Fruit fly (Drosophila melanogaster) whole organism, embryonic: ENCODE results near the gene CG9733.

ENCODE experiments used
- BEAF-32 ChIP-seq: fragments of 200-800 bp; sonication (Bioruptor generic); optimal IDR thresholded peaks from 3 replicates; lab custom pipeline; 2017; ENCODE audit warnings: missing biosample characterization, missing genetic modification characterization, mild to moderate bottlenecking, moderate library complexity, missing genetic modification reagents
- CG10431 ChIP-seq: fragments of 200-800 bp; sonication (Bioruptor generic); optimal IDR thresholded peaks from 3 replicates; lab custom pipeline; 2018; ENCODE audit warnings: missing biosample characterization, mild to moderate bottlenecking, missing genetic modification characterization
- CG10959 ChIP-seq: fragments of 200-800 bp; sonication (Bioruptor generic); IDR thresholded peaks from 2 replicates; pipeline ENCODE4 v1.3.6; 2022; ENCODE audit warnings: missing biosample characterization, missing genetic modification characterization
- CG11085 ChIP-seq: fragments of 200-800 bp; sonication (Bioruptor generic); IDR thresholded peaks from 2 replicates; pipeline ENCODE4 v1.3.6; 2022; ENCODE audit warnings: missing biosample characterization, missing genetic modification characterization
- CG11398 ChIP-seq: fragments of 200-800 bp; sonication (Bioruptor generic); optimal IDR thresholded peaks from 2 replicates; lab custom pipeline; 2016; ENCODE audit warnings: missing biosample characterization, missing genetic modification characterization
- CG11504 ChIP-seq: fragments of 200-800 bp; sonication (Bioruptor generic); optimal IDR thresholded peaks from 3 replicates; lab custom pipeline; 2019; ENCODE audit warnings: missing biosample characterization, mild to moderate bottlenecking, missing genetic modification characterization, moderate library complexity
- CG12071 ChIP-seq: fragments of 200-800 bp; sonication (Bioruptor generic); optimal IDR thresholded peaks from 3 replicates; lab custom pipeline; 2018; ENCODE audit warnings: missing biosample characterization, mild to moderate bottlenecking, missing genetic modification characterization
- CG12659 ChIP-seq: fragments of 200-800 bp; sonication (Bioruptor generic); optimal IDR thresholded peaks from 3 replicates; lab custom pipeline; 2017; ENCODE audit warnings: mild to moderate bottlenecking, missing biosample characterization, missing genetic modification reagents, missing genetic modification characterization
- CG12769 ChIP-seq: fragments of 200-800 bp; sonication (Bioruptor generic); optimal IDR thresholded peaks from 2 replicates; lab custom pipeline; 2019; ENCODE audit warnings: missing biosample characterization, mild to moderate bottlenecking, missing genetic modification characterization, moderate library complexity
- CG13424 ChIP-seq: fragments of 200-800 bp; sonication (Bioruptor generic); optimal IDR thresholded peaks from 2 replicates; lab custom pipeline; 2019; ENCODE audit warnings: missing biosample characterization, mild to moderate bottlenecking, missing genetic modification characterization, moderate library complexity
- CG14667 ChIP-seq: fragments of 200-800 bp; sonication (Bioruptor generic); IDR thresholded peaks from 2 replicates; pipeline ENCODE4 v1.3.6; 2022; ENCODE audit warnings: missing biosample characterization, missing genetic modification characterization
- CG15514 ChIP-seq: fragments of 200-800 bp; sonication (Bioruptor generic); optimal IDR thresholded peaks from 3 replicates; lab custom pipeline; 2017; ENCODE audit warnings: missing biosample characterization, missing genetic modification characterization, mild to moderate bottlenecking, moderate library complexity, missing genetic modification reagents
- CG16813 ChIP-seq: fragments of 200-800 bp; sonication (Bioruptor generic); IDR thresholded peaks from 3 replicates; pipeline ENCODE4 v1.3.6; 2022; ENCODE audit warnings: missing biosample characterization, missing genetic modification characterization; ENCODE audit not compliant: partially characterized antibody
- CG17802 ChIP-seq: fragments of 200-800 bp; sonication (Bioruptor generic); optimal IDR thresholded peaks from 2 replicates; lab custom pipeline; 2018; ENCODE audit warnings: missing biosample characterization, mild to moderate bottlenecking, missing genetic modification characterization, moderate library complexity
- CG30020 ChIP-seq: fragments of 200-800 bp; optimal IDR thresholded peaks from 2 replicates; lab custom pipeline; 2019; ENCODE audit warnings: missing biosample characterization, mild to moderate bottlenecking, missing genetic modification characterization, moderate library complexity
- CG3995 ChIP-seq: fragments of 200-800 bp; sonication (Bioruptor generic); optimal IDR thresholded peaks from 3 replicates; lab custom pipeline; 2016; ENCODE audit warnings: missing biosample characterization, missing genetic modification characterization
- CG42726 ChIP-seq: fragments of 200-800 bp; sonication (Bioruptor generic); IDR thresholded peaks from 2 replicates; pipeline ENCODE4 v1.3.6; 2022; ENCODE audit warnings: missing biosample characterization, missing genetic modification characterization; ENCODE audit not compliant: partially characterized antibody
- CG4282 ChIP-seq: fragments of 200-800 bp; sonication (Bioruptor generic); optimal IDR thresholded peaks from 2 replicates; lab custom pipeline; 2016; ENCODE audit warnings: missing biosample characterization, missing genetic modification characterization
- CG6683 ChIP-seq: fragments of 200-800 bp; sonication (Bioruptor generic); optimal IDR thresholded peaks from 2 replicates; lab custom pipeline; 2017; ENCODE audit warnings: missing biosample characterization, mild to moderate bottlenecking, missing genetic modification characterization, missing genetic modification reagents
- CG7839 ChIP-seq: fragments of 200-800 bp; sonication (Bioruptor generic); optimal IDR thresholded peaks from 3 replicates; lab custom pipeline; 2018; ENCODE audit warnings: missing biosample characterization, mild to moderate bottlenecking, missing genetic modification characterization, moderate library complexity
- CoRest ChIP-seq: fragments of 200-800 bp; sonication (Bioruptor generic); optimal IDR thresholded peaks from 3 replicates; lab custom pipeline; 2018; ENCODE audit warnings: missing biosample characterization, mild to moderate bottlenecking, missing genetic modification characterization, moderate library complexity
- Fer2 ChIP-seq: fragments of 200-800 bp; sonication (Bioruptor generic); optimal IDR thresholded peaks from 2 replicates; lab custom pipeline; 2018; ENCODE audit warnings: missing biosample characterization, mild to moderate bottlenecking, missing genetic modification characterization, moderate library complexity
- HLH54F ChIP-seq: fragments of 200-800 bp; sonication (Bioruptor generic); optimal IDR thresholded peaks from 3 replicates; lab custom pipeline; 2016; ENCODE audit warnings: missing biosample characterization, missing genetic modification characterization
- Hr51 ChIP-seq, 2 experiments: fragments of 200-800 bp; sonication (Bioruptor generic); optimal IDR thresholded peaks; 2 replicates in 1 of 2; 3 replicates in 1 of 2; lab custom pipeline; 2016 to 2018; ENCODE audit warnings: missing biosample characterization in 2 of 2, missing genetic modification characterization in 2 of 2, mild to moderate bottlenecking in 1 of 2, moderate library complexity in 1 of 2
- NC2α ChIP-seq: fragments of 200-800 bp; sonication (Bioruptor generic); optimal IDR thresholded peaks from 2 replicates; lab custom pipeline; 2016; ENCODE audit warnings: missing biosample characterization, missing genetic modification characterization
- Optix ChIP-seq: fragments of 200-800 bp; sonication (Bioruptor generic); IDR thresholded peaks from 3 replicates; pipeline ENCODE4 v1.3.6; 2022; ENCODE audit warnings: missing biosample characterization, missing genetic modification characterization
- PHDP ChIP-seq: fragments of 200-800 bp; sonication (Bioruptor generic); optimal IDR thresholded peaks from 3 replicates; lab custom pipeline; 2018; ENCODE audit warnings: missing biosample characterization, mild to moderate bottlenecking, missing genetic modification characterization, moderate library complexity
- chn ChIP-seq: fragments of 200-800 bp; sonication (Bioruptor generic); optimal IDR thresholded peaks from 2 replicates; lab custom pipeline; 2016; ENCODE audit warnings: missing biosample characterization, missing genetic modification characterization
- cwo ChIP-seq: fragments of 200-800 bp; sonication (Bioruptor generic); optimal IDR thresholded peaks from 3 replicates; lab custom pipeline; 2017; ENCODE audit warnings: missing biosample characterization, missing genetic modification characterization, mild to moderate bottlenecking, moderate library complexity, missing genetic modification reagents
- en ChIP-seq: fragments of 200-800 bp; sonication (Bioruptor generic); optimal IDR thresholded peaks from 2 replicates; lab custom pipeline; 2016; ENCODE audit warnings: missing biosample characterization, missing genetic modification characterization
- eve ChIP-seq, 2 experiments: fragments of >200 bp; optimal IDR thresholded peaks; 2 replicates each; lab custom pipeline; 2017; ENCODE audit warnings: missing biosample characterization in 2 of 2, missing genetic modification characterization in 2 of 2
- ewg ChIP-seq: fragments of 200-800 bp; sonication (Bioruptor generic); optimal IDR thresholded peaks from 3 replicates; lab custom pipeline; 2017; ENCODE audit warnings: mild to moderate bottlenecking, missing biosample characterization, missing genetic modification reagents, missing genetic modification characterization
- gro ChIP-seq: fragments of 200-800 bp; sonication (Bioruptor generic); optimal IDR thresholded peaks from 2 replicates; lab custom pipeline; 2016; ENCODE audit warnings: missing biosample characterization, missing genetic modification characterization
- gt ChIP-seq: fragments of 200-800 bp; sonication (Bioruptor generic); IDR thresholded peaks from 2 replicates; pipeline ENCODE4 v1.3.6; 2022; ENCODE audit warnings: missing biosample characterization, missing genetic modification characterization
- insv ChIP-seq, 2 experiments: fragments of 200-800 bp; sonication (Bioruptor generic); optimal IDR thresholded peaks; 3 replicates each; lab custom pipeline; 2016 to 2018; ENCODE audit warnings: missing biosample characterization in 2 of 2, missing genetic modification characterization in 2 of 2
- lbe ChIP-seq: fragments of 200-800 bp; sonication (Bioruptor generic); optimal IDR thresholded peaks from 2 replicates; lab custom pipeline; 2016; ENCODE audit warnings: missing biosample characterization, mild to moderate bottlenecking, missing genetic modification characterization
- lola ChIP-seq, 3 experiments: fragments of >200 bp in 2 of 3; fragments of 200-800 bp in 1 of 3; sonication (Bioruptor generic) in 1 of 3; optimal IDR thresholded peaks; 2 replicates each; lab custom pipeline; 2017 to 2019; ENCODE audit warnings: missing biosample characterization in 3 of 3, missing genetic modification characterization in 3 of 3, mild to moderate bottlenecking in 1 of 3, moderate library complexity in 1 of 3
- nau ChIP-seq: fragments of 200-800 bp; sonication (Bioruptor generic); optimal IDR thresholded peaks from 3 replicates; lab custom pipeline; 2017; ENCODE audit warnings: missing biosample characterization, mild to moderate bottlenecking, missing genetic modification characterization, missing genetic modification reagents
- onecut ChIP-seq: fragments of 200-800 bp; sonication (Bioruptor generic); IDR thresholded peaks from 2 replicates; pipeline ENCODE4 v1.3.6; 2022; ENCODE audit warnings: missing biosample characterization, missing genetic modification characterization
- otp ChIP-seq: fragments of 200-800 bp; sonication (Bioruptor generic); IDR thresholded peaks from 3 replicates; pipeline ENCODE4, ENCODE4 v1.3.6; 2022; ENCODE audit warnings: missing biosample characterization, missing genetic modification characterization
- pb ChIP-seq: fragments of 200-800 bp; sonication (Bioruptor generic); optimal IDR thresholded peaks from 3 replicates; lab custom pipeline; 2016; ENCODE audit warnings: missing biosample characterization, missing genetic modification characterization
- pnt ChIP-seq: fragments of 200-800 bp; sonication (Bioruptor generic); optimal IDR thresholded peaks from 3 replicates; lab custom pipeline; 2016; ENCODE audit warnings: missing biosample characterization, missing genetic modification characterization
- psq ChIP-seq: fragments of 200-800 bp; sonication (Bioruptor generic); optimal IDR thresholded peaks from 2 replicates; lab custom pipeline; 2017; ENCODE audit warnings: missing biosample characterization, missing genetic modification characterization
- sim ChIP-seq: fragments of 200-800 bp; sonication (Bioruptor generic); IDR thresholded peaks from 2 replicates; pipeline ENCODE4 v1.3.6; 2022; ENCODE audit warnings: missing biosample characterization, missing genetic modification characterization
- sima ChIP-seq: fragments of 200-800 bp; sonication (Bioruptor generic); optimal IDR thresholded peaks from 2 replicates; lab custom pipeline; 2016; ENCODE audit warnings: missing biosample characterization, missing genetic modification characterization
- sna ChIP-seq: fragments of 200-800 bp; sonication (Bioruptor generic); IDR thresholded peaks from 2 replicates; pipeline ENCODE4 v1.3.6; 2022; ENCODE audit warnings: missing biosample characterization, missing genetic modification characterization; ENCODE audit not compliant: partially characterized antibody
- sug ChIP-seq: fragments of 200-800 bp; optimal IDR thresholded peaks from 2 replicates; lab custom pipeline; 2019; ENCODE audit warnings: missing biosample characterization, mild to moderate bottlenecking, missing genetic modification characterization, moderate library complexity
- vvl ChIP-seq: fragments of 200-800 bp; sonication (Bioruptor generic); IDR thresholded peaks from 2 replicates; pipeline ENCODE4 v1.3.6; 2022; ENCODE audit warnings: missing biosample characterization, missing genetic modification characterization
- zf30C ChIP-seq: fragments of 200-800 bp; sonication (Bioruptor generic); optimal IDR thresholded peaks from 3 replicates; lab custom pipeline; 2018; ENCODE audit warnings: missing biosample characterization, mild to moderate bottlenecking, missing genetic modification characterization
- zfh2 ChIP-seq: fragments of 200-800 bp; sonication (Bioruptor generic); optimal IDR thresholded peaks from 2 replicates; lab custom pipeline; 2016; ENCODE audit warnings: missing biosample characterization, missing genetic modification characterization

CG9733 gene

DNA sequence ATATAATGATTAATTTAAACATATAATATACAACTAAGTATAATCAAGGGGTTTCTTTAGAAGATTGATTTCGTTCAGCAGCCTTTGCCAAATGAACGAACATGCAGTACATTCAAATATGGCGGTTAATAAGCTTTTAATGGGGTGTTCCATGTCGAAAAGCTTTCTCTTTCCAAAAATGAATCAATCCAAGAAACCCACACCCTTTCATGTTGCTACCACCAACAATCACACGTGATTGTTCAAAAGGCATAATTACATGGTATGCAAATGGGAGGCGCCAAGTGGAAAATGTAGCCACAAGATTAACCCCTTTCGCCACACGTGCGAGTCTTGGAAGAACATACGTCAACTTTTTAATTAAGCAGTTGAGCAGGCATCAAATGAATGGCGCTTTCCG lies 40.6 kb downstream of the CG9733 start (continued):
- TF ChIP-seq PHDP (tag; lab: Kevin White, UChicago) (no peak), cwo (peak; percentile 73), CG7839 (no peak), gt (GFP tag; lab: Robert Waterston, UW) (no peak), CG17802 (tag; lab: Kevin White, UChicago) (no peak), CG4282 (GFP tag; lab: Kevin White, UChicago) (no peak), otp (GFP tag; lab: Robert Waterston, UW) (no peak), sug (peak; percentile 13), CG12659 (GFP tag; lab: Kevin White, UChicago) (no peak), zf30C (no peak), CG13424 (tag; lab: Kevin White, UChicago) (no peak), CG6683 (GFP tag; lab: Kevin White, UChicago) (no peak), CG11085 (GFP tag; lab: Robert Waterston, UW) (no peak), en (GFP tag; lab: Kevin White, UChicago) (no peak), nau (GFP tag; lab: Kevin White, UChicago) (peak; percentile 2), Hr51 (GFP tag; optimal IDR thresholded peaks at IDR 0.05; lab: Kevin White, UChicago) (peak in 1 of 2 experiments; percentile 54), Fer2 (no peak), CG10959 (GFP tag; lab: Robert Waterston, UW) (no peak), vvl (GFP tag; lab: Robert Waterston, UW) (peak; percentile 35; the same call in 1 of the 2 replicates), ewg (GFP tag; lab: Kevin White, UChicago) (no peak), CG11504 (peak; percentile 72), CG15514 (GFP tag; lab: Kevin White, UChicago) (peak; percentile 71), chn (no peak), BEAF-32 (GFP tag; lab: Kevin White, UChicago) (no peak), CG30020 (no peak), sima (no peak), CG3995 (peak; percentile 69), CG11398 (GFP tag; lab: Kevin White, UChicago) (no peak), CoRest (tag; lab: Kevin White, UChicago) (no peak), Optix (GFP tag; lab: Robert Waterston, UW) (no peak), insv (GFP tag; optimal IDR thresholded peaks at IDR 0.05; lab: Kevin White, UChicago) (no peak), lbe (GFP tag; lab: Kevin White, UChicago) (peak; percentile 48), onecut (GFP tag; lab: Robert Waterston, UW) (no peak), pnt (GFP tag; lab: Kevin White, UChicago) (no peak), psq (no peak), sim (GFP tag; lab: Robert Waterston, UW) (no peak), lola (GFP tag; optimal IDR thresholded peaks at IDR 0.05; lab: Kevin White, UChicago) (no peak), CG12769 (peak; percentile 6), CG16813 (GFP tag; lab: Robert Waterston, UW) (no peak), NC2α (no peak), gro (GFP tag; lab: Kevin White, UChicago) (no peak), zfh2 (GFP tag; lab: Kevin White, UChicago) (no peak), sna (no peak), CG10431 (GFP tag; lab: Kevin White, UChicago) (peak; percentile 99), CG42726 (GFP tag; lab: Robert Waterston, UW) (no peak), HLH54F (GFP tag; lab: Kevin White, UChicago) (no peak), eve (GFP tag; optimal IDR thresholded peaks at IDR 0.05; lab: Kevin White, UChicago) (peak in 1 of 2 experiments; percentile 61), CG12071 (no peak), CG14667 (GFP tag; lab: Robert Waterston, UW) (no peak), pb (GFP tag; lab: Kevin White, UChicago) (no peak)
